Worm (Caenorhabditis elegans) whole organism, L1 larva: ENCODE measurements around the gene hog-1.

Experiments
- ama-1 ChIP-seq: fragments of 150-350 bp; optimal IDR thresholded peaks from 2 replicates; lab custom pipeline; 2014
- ces-1 ChIP-seq: fragments of 150-350 bp; optimal IDR thresholded peaks from 2 replicates; lab custom pipeline; 2014; ENCODE audit warnings: missing biosample characterization, missing genetic modification reagents, missing genetic modification characterization
- efl-1 ChIP-seq, 4 experiments: fragments of 150-350 bp; optimal IDR thresholded peaks in 3 of 4; peaks in 1 of 4; 1 replicate in 1 of 4; 2 replicates in 3 of 4; lab custom pipeline; 2014; ENCODE audit warnings: missing biosample characterization in 2 of 4, missing genetic modification characterization in 2 of 4, missing genetic modification reagents in 2 of 4
- lin-15B ChIP-seq: fragments of 150-350 bp; sonication (generic microtip); optimal IDR thresholded peaks from 3 replicates; lab custom pipeline; 2014; ENCODE audit warnings: missing biosample characterization, missing genetic modification characterization
- mep-1 ChIP-seq: fragments of 150-350 bp; optimal IDR thresholded peaks from 2 replicates; lab custom pipeline; 2014; ENCODE audit warnings: missing biosample characterization, missing genetic modification characterization
- nhr-11 ChIP-seq: fragments of 150-350 bp; optimal IDR thresholded peaks from 2 replicates; lab custom pipeline; 2014; ENCODE audit warnings: missing biosample characterization, missing genetic modification characterization
- nhr-71 ChIP-seq: sonication (generic microtip); optimal IDR thresholded peaks from 2 replicates; lab custom pipeline; 2016; ENCODE audit warnings: mild to moderate bottlenecking, missing genetic modification characterization, moderate library complexity, missing compliant biosample characterization
- nhr-77 ChIP-seq: fragments of 150-350 bp; optimal IDR thresholded peaks from 2 replicates; lab custom pipeline; 2014; ENCODE audit warnings: missing biosample characterization, missing genetic modification characterization
- pag-3 ChIP-seq: sonication (generic microtip); optimal IDR thresholded peaks from 2 replicates; lab custom pipeline; 2017; ENCODE audit warnings: missing genetic modification characterization, mild to moderate bottlenecking, missing compliant biosample characterization, antibody characterized with exemption, borderline replicate concordance; ENCODE audit not compliant: insufficient read depth
- skn-1 ChIP-seq: fragments of 150-350 bp; optimal IDR thresholded peaks from 2 replicates; lab custom pipeline; 2014; ENCODE audit warnings: missing biosample characterization, missing genetic modification characterization
- snpc-4 ChIP-seq: fragments of 150-350 bp; optimal IDR thresholded peaks from 2 replicates; lab custom pipeline; 2014; ENCODE audit warnings: missing biosample characterization, missing genetic modification characterization
- ztf-11 ChIP-seq, 2 experiments: sonication (generic microtip); optimal IDR thresholded peaks; 2 replicates each; lab custom pipeline; 2016 to 2017; ENCODE audit warnings: missing genetic modification characterization in 2 of 2, missing biosample characterization in 1 of 2, missing compliant biosample characterization in 1 of 2
- ztf-4 ChIP-seq: fragments of 150-350 bp; optimal IDR thresholded peaks from 2 replicates; lab custom pipeline; 2014; ENCODE audit warnings: missing biosample characterization, missing genetic modification characterization

DNA sequence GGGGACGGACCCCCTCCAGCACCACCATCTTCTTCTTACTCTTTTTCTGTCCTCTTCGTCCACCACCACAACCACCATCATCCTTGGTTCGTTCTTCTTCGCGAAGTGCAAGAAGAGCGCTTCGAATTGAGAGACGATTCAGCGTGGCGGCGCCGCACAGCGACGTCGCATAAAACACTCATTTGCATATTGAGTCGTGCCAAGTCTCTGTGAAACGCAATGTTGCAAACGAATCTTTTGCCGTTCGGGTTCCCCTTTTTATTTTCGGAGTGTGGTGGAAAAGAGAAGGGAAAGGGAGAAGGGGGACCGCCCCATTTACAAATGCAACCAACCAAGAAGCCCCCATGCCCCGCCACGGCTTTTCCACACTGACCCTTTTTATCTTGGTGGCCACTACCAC is 37.7 kb downstream of the hog-1 start:
- TF ChIP-seq snpc-4 (tag; lab: Kevin White, UChicago) (no peak), pag-3 (tag; lab: Kevin White, UChicago) (no peak), ztf-11 (tag; optimal IDR thresholded peaks at IDR 0.05; lab: Kevin White, UChicago) (no peak), ama-1 (lab: Kevin White, UChicago) (no peak), lin-15B (tag; lab: Kevin White, UChicago) (no peak), mep-1 (tag; lab: Kevin White, UChicago) (no peak), nhr-77 (tag; lab: Kevin White, UChicago) (no peak), skn-1 (tag; lab: Kevin White, UChicago) (no peak), ztf-4 (no peak), nhr-71 (tag; lab: Kevin White, UChicago) (no peak), nhr-11 (tag; lab: Kevin White, UChicago) (no peak), ces-1 (no peak), efl-1 (optimal IDR thresholded peaks at IDR 0.05; lab: Kevin White, UChicago) (no peak), efl-1 (GFP tag; optimal IDR thresholded peaks at IDR 0.05 in 1 of 2; lab: Kevin White, UChicago) (peak in 1 of 2 experiments; percentile 36)
